Fruit fly (Drosophila melanogaster): Measurements from ENCODE around the gene sws.

The sws gene

DNA sequence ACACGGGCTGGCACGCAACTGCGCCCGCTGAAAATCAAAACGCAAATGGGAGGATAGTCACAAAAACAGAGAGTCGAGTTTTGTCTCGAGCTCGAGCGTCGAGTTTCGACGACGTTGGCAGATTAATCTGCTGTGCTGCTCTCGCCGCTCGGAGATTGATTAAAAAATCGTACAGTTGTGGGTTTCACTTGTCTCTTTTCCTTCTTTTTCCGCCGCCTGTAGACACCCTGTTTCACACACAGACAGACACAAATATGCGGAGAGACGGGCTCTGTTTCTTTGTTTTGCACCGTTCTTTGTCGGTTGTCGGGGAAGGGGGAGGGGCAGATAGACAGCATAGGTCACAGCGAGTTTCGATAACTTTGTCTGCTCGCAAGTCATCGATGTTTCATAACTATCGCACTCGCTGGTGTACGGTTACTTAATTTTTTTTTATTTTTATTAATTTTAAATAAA is 21.1 kb downstream of the sws start, which contains the start of gene orion (continued):
- peak; percentile 4 for TF ChIP-seq CG6792 (GFP tag; optimal IDR thresholded peaks at IDR 0.05)
- TF ChIP-seq dsx (GFP tag; optimal IDR thresholded peaks at IDR 0.05; ENCODE audit: poor library complexity, severe bottlenecking) = peak; percentile 87
- TF ChIP-seq CG1621 (tag; optimal IDR thresholded peaks at IDR 0.05) = peak; percentile 87
- TF ChIP-seq svp (GFP tag) = peak; percentile 99
- TF ChIP-seq Gug (GFP tag; IDR thresholded peaks at IDR 0.05) = no peak
- TF ChIP-seq CG6276 (GFP tag; optimal IDR thresholded peaks at IDR 0.05) = no peak
- TF ChIP-seq CG10669 (GFP tag; optimal IDR thresholded peaks at IDR 0.05) = no peak

DNA sequence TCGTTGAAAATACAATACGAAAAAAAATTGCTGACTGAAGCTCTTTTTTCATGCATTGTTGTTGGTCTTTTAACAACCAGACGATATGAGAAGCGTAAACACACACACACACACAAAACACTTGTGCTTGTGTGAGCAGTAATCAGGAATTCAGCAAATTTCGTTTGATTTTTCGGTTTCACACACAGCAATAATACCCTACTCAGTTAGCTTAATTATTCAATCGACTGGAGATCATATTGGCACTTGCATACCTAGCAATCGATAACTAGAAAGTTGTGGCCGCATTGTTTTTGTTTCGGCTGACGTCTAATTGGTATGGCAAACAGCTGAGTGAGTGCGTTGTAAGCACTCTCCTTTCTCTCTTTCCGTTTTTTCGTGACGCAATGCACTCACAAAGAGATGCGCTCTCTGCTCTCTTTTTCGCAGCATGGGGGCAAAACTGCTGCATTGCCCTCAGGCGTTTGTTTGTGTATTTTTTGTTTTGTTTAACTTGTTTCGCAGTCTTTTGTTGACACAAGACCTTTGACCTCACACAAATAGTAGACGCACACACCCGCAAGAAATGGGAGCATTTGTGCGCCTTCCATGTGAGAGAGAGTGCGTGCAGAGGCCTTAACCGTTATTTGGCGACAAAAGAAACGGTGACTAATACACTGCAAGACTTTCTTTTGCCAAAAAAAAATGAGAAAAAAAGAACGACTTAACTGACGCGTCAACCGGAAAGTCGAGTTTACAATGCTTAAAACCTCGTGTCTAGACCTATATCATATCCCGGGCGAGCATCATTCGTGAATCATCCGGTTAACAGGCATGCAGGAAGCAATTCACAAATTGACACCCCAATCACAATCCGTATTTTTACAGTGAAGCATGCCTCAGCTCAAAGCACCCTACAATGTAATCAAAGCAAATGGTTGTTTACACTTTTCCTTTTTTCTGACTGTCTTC is 23.0 kb downstream of the sws start:
- TF ChIP-seq CG8632 (GFP tag; optimal IDR thresholded peaks at IDR 0.05) = peak; percentile 36
- peak; percentile 67 for TF ChIP-seq Ets21C (GFP tag; optimal IDR thresholded peaks at IDR 0.05)
- peak; percentile 35 for TF ChIP-seq CG6854 (GFP tag; optimal IDR thresholded peaks at IDR 0.05)
- peak; percentile 39 for TF ChIP-seq Sox15 (GFP tag; optimal IDR thresholded peaks at IDR 0.05)
- TF ChIP-seq dsx (GFP tag; optimal IDR thresholded peaks at IDR 0.05; ENCODE audit: poor library complexity, severe bottlenecking) = peak; percentile 64
- peak; percentile 48 for TF ChIP-seq Lpt (GFP tag; optimal IDR thresholded peaks at IDR 0.05)
- peak; percentile 43 for TF ChIP-seq Ets96B (tag; optimal IDR thresholded peaks at IDR 0.05)
- peak; percentile 71 for TF ChIP-seq Met (GFP tag; optimal IDR thresholded peaks at IDR 0.05)
- TF ChIP-seq acj6 (GFP tag; optimal IDR thresholded peaks at IDR 0.05) = peak; percentile 56
- peak; percentile 66 for TF ChIP-seq CG10631 (GFP tag; optimal IDR thresholded peaks at IDR 0.05)
- TF ChIP-seq CG3032 (tag; optimal IDR thresholded peaks at IDR 0.05) = peak; percentile 54
- TF ChIP-seq Sox102F (GFP tag; optimal IDR thresholded peaks at IDR 0.05) = peak; percentile 72
- peak; percentile 51 for TF ChIP-seq CG6276 (GFP tag; optimal IDR thresholded peaks at IDR 0.05)
- peak; percentile 61 for TF ChIP-seq pdm3 (GFP tag; optimal IDR thresholded peaks at IDR 0.05)
- peak; percentile 40 for TF ChIP-seq CG8319 (GFP tag; optimal IDR thresholded peaks at IDR 0.05)
- peak; percentile 42 for TF ChIP-seq net (GFP tag; optimal IDR thresholded peaks at IDR 0.05)
- TF ChIP-seq CG11762 (GFP tag; optimal IDR thresholded peaks at IDR 0.05; ENCODE audit: insufficient read depth) = peak; percentile 45
- TF ChIP-seq Eip93F (GFP tag; optimal IDR thresholded peaks at IDR 0.05) = peak; percentile 54
- peak; percentile 54 for TF ChIP-seq CG6808 (GFP tag; optimal IDR thresholded peaks at IDR 0.05)
- peak; percentile 55 for TF ChIP-seq OdsH (GFP tag; optimal IDR thresholded peaks at IDR 0.05)
- peak; percentile 66 for TF ChIP-seq Sox14 (GFP tag; optimal IDR thresholded peaks at IDR 0.05)
- TF ChIP-seq Eip75B (GFP tag; optimal IDR thresholded peaks at IDR 0.05) = peak; percentile 57
- peak; percentile 55 for TF ChIP-seq Blimp-1 (GFP tag; optimal IDR thresholded peaks at IDR 0.05)
- TF ChIP-seq vri (GFP tag; optimal IDR thresholded peaks at IDR 0.05) = peak; percentile 88
- peak; percentile 69 for TF ChIP-seq eg (GFP tag; IDR thresholded peaks at IDR 0.05)
- peak; percentile 76; the same call in 1 of the 3 replicates for TF ChIP-seq CG6163 (GFP tag; IDR thresholded peaks at IDR 0.05)
- no peak for TF ChIP-seq CG11294 (GFP tag; IDR thresholded peaks at IDR 0.05)
- peak; percentile 58 for TF ChIP-seq CG16779 (tag; optimal IDR thresholded peaks at IDR 0.05)
- peak; percentile 47; the same call in 2 of the 3 replicates for TF ChIP-seq CG8119 (GFP tag; IDR thresholded peaks at IDR 0.05)
- TF ChIP-seq achi (GFP tag; optimal IDR thresholded peaks at IDR 0.05) = peak; percentile 65
- peak; percentile 49 for TF ChIP-seq CG34406 (GFP tag; optimal IDR thresholded peaks at IDR 0.05)
- peak; percentile 43 for TF ChIP-seq CG4318 (GFP tag; optimal IDR thresholded peaks at IDR 0.05)
- peak; percentile 77 for TF ChIP-seq lz (GFP tag; optimal IDR thresholded peaks at IDR 0.05)
- peak; percentile 47 for TF ChIP-seq CG3919 (GFP tag; optimal IDR thresholded peaks at IDR 0.05)
- peak; percentile 29; the same call in 1 of the 2 replicates for TF ChIP-seq Gug (GFP tag; IDR thresholded peaks at IDR 0.05)
- TF ChIP-seq fd59A (GFP tag; optimal IDR thresholded peaks at IDR 0.05) = peak; percentile 33
- TF ChIP-seq CG32006 (GFP tag; optimal IDR thresholded peaks at IDR 0.05) = peak; percentile 71
- TF ChIP-seq Hr4 (GFP tag; optimal IDR thresholded peaks at IDR 0.05) = peak; percentile 68
- no peak for TF ChIP-seq CG9139 (GFP tag; optimal IDR thresholded peaks at IDR 0.05)
- peak; percentile 41 for TF ChIP-seq dac (GFP tag; optimal IDR thresholded peaks at IDR 0.05)
- peak; percentile 75 for TF ChIP-seq CG31627 (GFP tag; optimal IDR thresholded peaks at IDR 0.05)
- peak; percentile 75 for TF ChIP-seq cyc (GFP tag; optimal IDR thresholded peaks at IDR 0.05)
- peak; percentile 72 for TF ChIP-seq Hr39 (GFP tag; optimal IDR thresholded peaks at IDR 0.05)
